Fruit fly (Drosophila melanogaster) whole organism, embryonic: ENCODE data around the gene CG11836.

ENCODE experiments used
- ATbp ChIP-seq: fragments of 200-800 bp; sonication (Bioruptor generic); optimal IDR thresholded peaks from 2 replicates; lab custom pipeline; 2017; ENCODE audit warnings: missing biosample characterization, mild to moderate bottlenecking, missing genetic modification characterization, missing genetic modification reagents
- Atf3 ChIP-seq: fragments of 200-800 bp; sonication (Bioruptor generic); optimal IDR thresholded peaks from 3 replicates; lab custom pipeline; 2016; ENCODE audit warnings: missing biosample characterization, missing genetic modification characterization
- Bdp1 ChIP-seq: fragments of 200-800 bp; sonication (Bioruptor generic); optimal IDR thresholded peaks from 3 replicates; lab custom pipeline; 2016; ENCODE audit warnings: missing biosample characterization, missing genetic modification characterization
- CG10274 ChIP-seq: fragments of 200-800 bp; sonication (Bioruptor generic); optimal IDR thresholded peaks from 3 replicates; lab custom pipeline; 2017; ENCODE audit warnings: missing biosample characterization, mild to moderate bottlenecking, missing genetic modification characterization
- CG12299 ChIP-seq: fragments of 200-800 bp; sonication (Bioruptor generic); optimal IDR thresholded peaks from 2 replicates; lab custom pipeline; 2018; ENCODE audit warnings: missing biosample characterization, mild to moderate bottlenecking, missing genetic modification characterization
- CG13296 ChIP-seq: fragments of 200-800 bp; sonication (Bioruptor generic); optimal IDR thresholded peaks from 3 replicates; lab custom pipeline; 2018; ENCODE audit warnings: missing biosample characterization, mild to moderate bottlenecking, missing genetic modification characterization
- CG15269 ChIP-seq: fragments of 200-800 bp; sonication (Bioruptor generic); optimal IDR thresholded peaks from 2 replicates; lab custom pipeline; 2018; ENCODE audit warnings: missing biosample characterization, mild to moderate bottlenecking, missing genetic modification characterization, moderate library complexity
- CG2202 ChIP-seq: fragments of 200-800 bp; sonication (Bioruptor generic); optimal IDR thresholded peaks from 2 replicates; lab custom pipeline; 2018; ENCODE audit warnings: missing biosample characterization, mild to moderate bottlenecking, missing genetic modification characterization
- CG31441 ChIP-seq: fragments of 200-800 bp; sonication (Bioruptor generic); IDR thresholded peaks from 2 replicates; pipeline ENCODE4 v1.3.6; 2022; ENCODE audit warnings: missing biosample characterization, missing genetic modification characterization
- CG3163 ChIP-seq: fragments of 200-800 bp; sonication (Bioruptor generic); optimal IDR thresholded peaks from 3 replicates; lab custom pipeline; 2016; ENCODE audit warnings: missing biosample characterization, missing genetic modification characterization
- CG3281 ChIP-seq: fragments of 200-800 bp; sonication (Bioruptor generic); optimal IDR thresholded peaks from 3 replicates; lab custom pipeline; 2017; ENCODE audit warnings: missing biosample characterization, mild to moderate bottlenecking, missing genetic modification characterization
- CG4820 ChIP-seq: fragments of 200-800 bp; sonication (Bioruptor generic); optimal IDR thresholded peaks from 3 replicates; lab custom pipeline; 2016; ENCODE audit warnings: missing biosample characterization, missing genetic modification characterization
- CG6791 ChIP-seq: fragments of 200-800 bp; sonication (Bioruptor generic); IDR thresholded peaks from 3 replicates; pipeline ENCODE4 v1.3.6; 2022; ENCODE audit warnings: missing biosample characterization, missing genetic modification characterization; ENCODE audit not compliant: partially characterized antibody
- CG9437 ChIP-seq: fragments of 200-800 bp; sonication (Bioruptor generic); optimal IDR thresholded peaks from 2 replicates; lab custom pipeline; 2018; ENCODE audit warnings: missing biosample characterization, mild to moderate bottlenecking, missing genetic modification characterization
- CG9932 ChIP-seq: fragments of 200-800 bp; sonication (Bioruptor generic); IDR thresholded peaks from 2 replicates; pipeline ENCODE4 v1.3.6; 2022; ENCODE audit warnings: missing biosample characterization, missing genetic modification characterization
- Chrac-16 ChIP-seq: fragments of 200-800 bp; sonication (Bioruptor generic); optimal IDR thresholded peaks from 3 replicates; lab custom pipeline; 2016; ENCODE audit warnings: missing biosample characterization, missing genetic modification characterization
- D19B ChIP-seq: fragments of 200-800 bp; sonication (Bioruptor generic); optimal IDR thresholded peaks from 2 replicates; lab custom pipeline; 2017; ENCODE audit warnings: missing biosample characterization, mild to moderate bottlenecking, missing genetic modification characterization
- Dad ChIP-seq: fragments of 200-800 bp; sonication (Bioruptor generic); optimal IDR thresholded peaks from 3 replicates; lab custom pipeline; 2016; ENCODE audit warnings: missing biosample characterization, missing genetic modification characterization
- Drgx ChIP-seq: fragments of 200-800 bp; sonication (Bioruptor generic); IDR thresholded peaks from 2 replicates; pipeline ENCODE4 v1.3.6; 2022; ENCODE audit warnings: missing biosample characterization, missing genetic modification characterization
- Ets97D ChIP-seq: fragments of 200-800 bp; sonication (Bioruptor generic); optimal IDR thresholded peaks from 3 replicates; lab custom pipeline; 2016; ENCODE audit warnings: missing biosample characterization, missing genetic modification characterization
- GATAe ChIP-seq: fragments of 200-800 bp; sonication (Bioruptor generic); conservative IDR thresholded peaks from 2 replicates; pipeline ENCODE4 v1.3.6; 2022; ENCODE audit warnings: missing biosample characterization, missing genetic modification characterization
- H15 ChIP-seq: fragments of 200-800 bp; sonication (Bioruptor generic); IDR thresholded peaks from 3 replicates; pipeline ENCODE4 v1.3.6; 2022; ENCODE audit warnings: missing biosample characterization, missing genetic modification characterization
- H2.0 ChIP-seq: fragments of 200-800 bp; sonication (Bioruptor generic); IDR thresholded peaks from 2 replicates; pipeline ENCODE4 v1.3.6; 2022; ENCODE audit warnings: missing biosample characterization, missing genetic modification characterization
- HLHmδ ChIP-seq: fragments of 200-800 bp; sonication (Bioruptor generic); optimal IDR thresholded peaks from 2 replicates; lab custom pipeline; 2018; ENCODE audit warnings: missing biosample characterization, mild to moderate bottlenecking, missing genetic modification characterization, moderate library complexity
- Hand ChIP-seq: fragments of 200-800 bp; sonication (Bioruptor generic); optimal IDR thresholded peaks from 2 replicates; lab custom pipeline; 2017; ENCODE audit warnings: mild to moderate bottlenecking, missing biosample characterization, missing genetic modification reagents, missing genetic modification characterization
- Hr3 ChIP-seq: fragments of 200-800 bp; sonication (Bioruptor generic); optimal IDR thresholded peaks from 3 replicates; lab custom pipeline; 2016; ENCODE audit warnings: missing biosample characterization, missing genetic modification characterization
- Lhr ChIP-seq: fragments of 200-800 bp; sonication (Bioruptor generic); optimal IDR thresholded peaks from 3 replicates; lab custom pipeline; 2017; ENCODE audit warnings: mild to moderate bottlenecking, missing biosample characterization, missing genetic modification reagents, missing genetic modification characterization
- MTF-1 ChIP-seq: fragments of 200-800 bp; sonication (Bioruptor generic); optimal IDR thresholded peaks from 2 replicates; lab custom pipeline; 2018; ENCODE audit warnings: missing biosample characterization, mild to moderate bottlenecking, missing genetic modification characterization, borderline replicate concordance
- Myb ChIP-seq: fragments of 200-800 bp; sonication (Bioruptor generic); optimal IDR thresholded peaks from 2 replicates; lab custom pipeline; 2016; ENCODE audit warnings: missing biosample characterization, missing genetic modification characterization
- NC2β ChIP-seq: fragments of 200-800 bp; sonication (Bioruptor generic); optimal IDR thresholded peaks from 2 replicates; lab custom pipeline; 2016; ENCODE audit warnings: missing biosample characterization, missing genetic modification characterization
- Neu2 ChIP-seq: fragments of 200-800 bp; sonication (Bioruptor generic); optimal IDR thresholded peaks from 3 replicates; lab custom pipeline; 2016; ENCODE audit warnings: missing biosample characterization, missing genetic modification characterization, borderline replicate concordance
- Poxn ChIP-seq: fragments of 200-800 bp; sonication (Bioruptor generic); IDR thresholded peaks from 2 replicates; pipeline ENCODE4 v1.3.6; 2022; ENCODE audit warnings: missing biosample characterization, missing genetic modification characterization
- bab2 ChIP-seq: fragments of 200-800 bp; sonication (Bioruptor generic); optimal IDR thresholded peaks from 2 replicates; lab custom pipeline; 2016; ENCODE audit warnings: missing biosample characterization, missing genetic modification characterization
- bsh ChIP-seq, 2 experiments: fragments of 200-800 bp; sonication (Bioruptor generic); optimal IDR thresholded peaks; 2 replicates each; lab custom pipeline; 2017 to 2018; ENCODE audit warnings: mild to moderate bottlenecking in 2 of 2, missing biosample characterization in 2 of 2, missing genetic modification characterization in 2 of 2, moderate library complexity in 1 of 2
- btn ChIP-seq: fragments of 200-800 bp; sonication (Bioruptor generic); optimal IDR thresholded peaks from 2 replicates; lab custom pipeline; 2016; ENCODE audit warnings: missing biosample characterization, missing genetic modification characterization
- cwo ChIP-seq: fragments of 200-800 bp; sonication (Bioruptor generic); optimal IDR thresholded peaks from 3 replicates; lab custom pipeline; 2017; ENCODE audit warnings: missing biosample characterization, missing genetic modification characterization, mild to moderate bottlenecking, moderate library complexity, missing genetic modification reagents
- dysf ChIP-seq: fragments of 200-800 bp; sonication (Bioruptor generic); IDR thresholded peaks from 3 replicates; pipeline ENCODE4 v1.3.6; 2022; ENCODE audit warnings: missing biosample characterization, missing genetic modification characterization
- fd96Cb ChIP-seq: fragments of 200-800 bp; sonication (Bioruptor generic); optimal IDR thresholded peaks from 2 replicates; lab custom pipeline; 2018; ENCODE audit warnings: missing biosample characterization, mild to moderate bottlenecking, missing genetic modification characterization, moderate library complexity
- fu2 ChIP-seq: fragments of 200-800 bp; sonication (Bioruptor generic); optimal IDR thresholded peaks from 2 replicates; lab custom pipeline; 2016; ENCODE audit warnings: missing biosample characterization, missing genetic modification characterization
- her ChIP-seq: fragments of 200-800 bp; sonication (Bioruptor generic); optimal IDR thresholded peaks from 2 replicates; lab custom pipeline; 2016; ENCODE audit warnings: missing biosample characterization, missing genetic modification characterization
- hth ChIP-seq: fragments of >200 bp; optimal IDR thresholded peaks from 2 replicates; lab custom pipeline; 2017; ENCODE audit warnings: inconsistent platforms
- lola ChIP-seq, 3 experiments: fragments of >200 bp in 2 of 3; fragments of 200-800 bp in 1 of 3; sonication (Bioruptor generic) in 1 of 3; optimal IDR thresholded peaks; 2 replicates each; lab custom pipeline; 2017 to 2019; ENCODE audit warnings: missing biosample characterization in 3 of 3, missing genetic modification characterization in 3 of 3, mild to moderate bottlenecking in 1 of 3, moderate library complexity in 1 of 3
- onecut ChIP-seq: fragments of 200-800 bp; sonication (Bioruptor generic); IDR thresholded peaks from 2 replicates; pipeline ENCODE4 v1.3.6; 2022; ENCODE audit warnings: missing biosample characterization, missing genetic modification characterization
- org-1 ChIP-seq: fragments of 200-800 bp; sonication (Bioruptor generic); optimal IDR thresholded peaks from 2 replicates; lab custom pipeline; 2017; ENCODE audit warnings: missing biosample characterization, missing genetic modification characterization
- pum ChIP-seq: fragments of 200-800 bp; sonication (Bioruptor generic); optimal IDR thresholded peaks from 2 replicates; lab custom pipeline; 2016; ENCODE audit warnings: missing biosample characterization, missing genetic modification characterization
- scrt ChIP-seq: fragments of 200-800 bp; sonication (Bioruptor generic); optimal IDR thresholded peaks from 2 replicates; lab custom pipeline; 2018; ENCODE audit warnings: missing biosample characterization, mild to moderate bottlenecking, missing genetic modification characterization, moderate library complexity
- stc ChIP-seq: fragments of 200-800 bp; sonication (Bioruptor generic); IDR thresholded peaks from 2 replicates; pipeline ENCODE4 v1.3.6; 2022; ENCODE audit warnings: missing biosample characterization, missing genetic modification characterization
- tup ChIP-seq: fragments of 200-800 bp; sonication (Bioruptor generic); optimal IDR thresholded peaks from 2 replicates; lab custom pipeline; 2016; ENCODE audit warnings: missing biosample characterization, mild to moderate bottlenecking, missing genetic modification characterization, moderate library complexity
- wek ChIP-seq: fragments of 200-800 bp; sonication (Bioruptor generic); optimal IDR thresholded peaks from 3 replicates; lab custom pipeline; 2018; ENCODE audit warnings: missing biosample characterization, mild to moderate bottlenecking, missing genetic modification characterization, moderate library complexity

CG11836 gene

dm6 chr3R:25024895-25025557 is 45.9 kb upstream of the CG11836 start, which contains the start of the genes EMC6 and Hr96 (continued):
- TF ChIP-seq CG15269 (tag; lab: Kevin White, UChicago) = peak; percentile 94
- peak in 1 of 3 experiments; percentile 90 for TF ChIP-seq lola (GFP tag; optimal IDR thresholded peaks at IDR 0.05; lab: Kevin White, UChicago)
- peak; percentile 73 for TF ChIP-seq Hand (GFP tag; lab: Kevin White, UChicago)
- TF ChIP-seq Poxn (GFP tag; lab: Robert Waterston, UW) = peak; percentile 77
- TF ChIP-seq fu2 = peak; percentile 83
- TF ChIP-seq Hr3 (GFP tag; lab: Kevin White, UChicago) = peak; percentile 93
- peak; percentile 93 for TF ChIP-seq H15 (GFP tag; lab: Robert Waterston, UW)
- peak; percentile 94 for TF ChIP-seq CG31441 (GFP tag; lab: Robert Waterston, UW)
- TF ChIP-seq Atf3 (GFP tag; lab: Kevin White, UChicago) = peak; percentile 91
- peak; percentile 76 for TF ChIP-seq wek
- TF ChIP-seq her (GFP tag; lab: Kevin White, UChicago) = peak; percentile 99
- TF ChIP-seq Bdp1 (GFP tag; lab: Kevin White, UChicago) = peak; percentile 85
- TF ChIP-seq bab2 (GFP tag; lab: Kevin White, UChicago) = peak; percentile 94
- TF ChIP-seq H2.0 (GFP tag; lab: Robert Waterston, UW) = peak; percentile 90
- peak; percentile 90 for TF ChIP-seq CG12299 (tag; lab: Kevin White, UChicago)
- peak; percentile 57 for TF ChIP-seq CG10274 (GFP tag; lab: Kevin White, UChicago)
- TF ChIP-seq org-1 (GFP tag; lab: Kevin White, UChicago) = peak; percentile 78
- peak; percentile 81 for TF ChIP-seq btn
- peak; percentile 78 for TF ChIP-seq Lhr
- no peak for TF ChIP-seq hth (lab: Kevin White, UChicago)
- peak; percentile 97 for TF ChIP-seq CG9932
- TF ChIP-seq Neu2 (GFP tag; lab: Kevin White, UChicago) = peak; percentile 32
- peak; percentile 91 for TF ChIP-seq CG3281 (GFP tag; lab: Kevin White, UChicago)
- TF ChIP-seq CG13296 (GFP tag; lab: Kevin White, UChicago) = peak; percentile 92
- TF ChIP-seq NC2β (GFP tag; lab: Kevin White, UChicago) = peak; percentile 95
- TF ChIP-seq fd96Cb (tag; lab: Kevin White, UChicago) = peak; percentile 91
- no peak for TF ChIP-seq scrt (GFP tag; lab: Kevin White, UChicago)
- peak; percentile 93 for TF ChIP-seq dysf (GFP tag; lab: Robert Waterston, UW)
- peak; percentile 93 for TF ChIP-seq pum
- TF ChIP-seq MTF-1 (GFP tag; lab: Kevin White, UChicago) = peak; percentile 88
- TF ChIP-seq CG9437 (GFP tag; lab: Kevin White, UChicago) = peak; percentile 71
- peak; percentile 91 for TF ChIP-seq CG4820 (GFP tag; lab: Kevin White, UChicago)
- TF ChIP-seq cwo (GFP tag; lab: Kevin White, UChicago) = peak; percentile 82
- TF ChIP-seq Drgx = peak; percentile 92
- TF ChIP-seq stc (GFP tag; lab: Robert Waterston, UW) = peak; percentile 92
- peak; percentile 70 for TF ChIP-seq Myb
- TF ChIP-seq ATbp (GFP tag; lab: Kevin White, UChicago) = peak; percentile 84
- peak; percentile 96 for TF ChIP-seq Chrac-16 (GFP tag; lab: Kevin White, UChicago)
- peak; percentile 61 to 95 for TF ChIP-seq bsh (GFP tag; optimal IDR thresholded peaks at IDR 0.05; lab: Kevin White, UChicago)
- TF ChIP-seq D19B (GFP tag; lab: Kevin White, UChicago) = peak; percentile 81
- TF ChIP-seq CG2202 (tag; lab: Kevin White, UChicago) = peak; percentile 80
- no peak for TF ChIP-seq HLHmδ
- TF ChIP-seq GATAe (GFP tag; lab: Robert Waterston, UW) = no peak; the same call in 1 of the 2 replicates
- TF ChIP-seq Dad (GFP tag; lab: Kevin White, UChicago) = peak; percentile 95
- TF ChIP-seq CG3163 (GFP tag; lab: Kevin White, UChicago) = peak; percentile 68
- TF ChIP-seq tup (GFP tag; lab: Kevin White, UChicago) = peak; percentile 91
- TF ChIP-seq CG6791 (GFP tag; lab: Robert Waterston, UW) = peak; percentile 70
- TF ChIP-seq onecut (GFP tag; lab: Robert Waterston, UW) = peak; percentile 90
- TF ChIP-seq Ets97D (GFP tag; lab: Kevin White, UChicago) = peak; percentile 93
